Worm (Caenorhabditis elegans): Measurements from ENCODE around the gene srh-67.

srh-67 gene

DNA sequence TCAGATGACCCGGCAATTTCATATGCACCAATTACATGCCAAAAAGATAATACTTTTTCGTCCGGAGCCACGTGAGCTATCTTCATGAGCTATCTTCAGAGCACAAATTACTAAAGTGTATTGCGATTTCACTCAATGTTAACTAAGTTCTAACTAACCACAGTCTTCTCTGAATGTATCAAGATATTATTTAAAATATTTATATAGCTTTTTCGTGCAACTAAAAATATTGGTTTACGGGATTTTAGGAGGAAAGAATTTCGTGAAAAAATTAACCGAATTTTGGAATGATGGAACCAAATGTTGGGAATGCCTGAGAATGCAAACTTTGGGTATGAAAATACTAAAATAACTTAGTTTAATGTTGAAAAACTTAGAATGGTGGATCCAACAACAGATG is 38.8 kb downstream of the srh-67 start, which contains the start of gene F49C5.16:
TSS of gene F49C5.16 (plus strand) at position 301 of the 400 bp plus-strand sequence.
- TF ChIP-seq dmd-4 (tag; optimal IDR thresholded peaks at IDR 0.05) (no peak), C34F6.9 (tag; optimal IDR thresholded peaks at IDR 0.05) (no peak), fos-1 (tag; optimal IDR thresholded peaks at IDR 0.05) (no peak), sma-9 (GFP tag; optimal IDR thresholded peaks at IDR 0.05) (no peak), sma-9 (tag; optimal IDR thresholded peaks at IDR 0.05) (no peak), sem-4 (tag; optimal IDR thresholded peaks at IDR 0.05) (no peak), ama-1 (optimal IDR thresholded peaks at IDR 0.05) (no peak), elt-1 (tag; optimal IDR thresholded peaks at IDR 0.05) (no peak), R02D3.7 (tag; optimal IDR thresholded peaks at IDR 0.05) (no peak), nhr-10 (tag; optimal IDR thresholded peaks at IDR 0.05) (no peak), ztf-1 (GFP tag; conservative IDR thresholded peaks at IDR 0.05) (no peak), nhr-129 (tag; optimal IDR thresholded peaks at IDR 0.05) (no peak), blmp-1 (tag; optimal IDR thresholded peaks at IDR 0.05; ENCODE audit: insufficient read depth) (no peak), aly-2 (tag; optimal IDR thresholded peaks at IDR 0.05) (no peak), ceh-16 (tag; optimal IDR thresholded peaks at IDR 0.05) (no peak), nhr-12 (tag; optimal IDR thresholded peaks at IDR 0.05) (no peak), mab-5 (tag; optimal IDR thresholded peaks at IDR 0.05) (no peak), nhr-6 (tag; optimal IDR thresholded peaks at IDR 0.05) (no peak), elt-3 (tag; optimal IDR thresholded peaks at IDR 0.05) (no peak), F13H6.1 (tag; optimal IDR thresholded peaks at IDR 0.05) (no peak)

DNA sequence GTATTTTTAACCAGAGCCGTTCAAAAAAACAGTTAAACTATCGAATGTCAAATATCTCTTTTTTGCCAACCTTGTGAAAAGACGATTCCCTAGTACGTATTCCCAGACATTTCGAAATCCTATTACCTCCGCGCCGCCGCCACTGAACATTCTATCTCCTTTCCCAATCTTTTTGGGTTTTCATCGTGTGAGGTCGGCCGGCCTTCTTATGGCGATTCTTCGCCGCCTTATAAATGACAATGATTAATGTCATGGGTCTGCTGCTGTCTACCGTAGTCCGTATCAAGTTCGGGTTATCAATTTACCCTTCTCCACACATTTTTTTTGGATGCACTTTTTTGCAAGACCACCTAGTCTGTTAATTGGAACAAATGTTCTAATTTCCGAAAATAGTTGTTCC is 40.9 kb downstream of the srh-67 start:
- TF ChIP-seq nhr-23 (tag; optimal IDR thresholded peaks at IDR 0.05) = no peak
- TF ChIP-seq peb-1 (tag; optimal IDR thresholded peaks at IDR 0.05) = no peak
- TF ChIP-seq ztf-1 (GFP tag; conservative IDR thresholded peaks at IDR 0.05) = no peak
- no peak for TF ChIP-seq mab-5 (tag; optimal IDR thresholded peaks at IDR 0.05)
- no peak for TF ChIP-seq ceh-16 (tag; optimal IDR thresholded peaks at IDR 0.05)
- no peak for TF ChIP-seq sma-3 (GFP tag; optimal IDR thresholded peaks at IDR 0.05)
- TF ChIP-seq nhr-237 (tag; optimal IDR thresholded peaks at IDR 0.05) = no peak
- no peak for TF ChIP-seq lin-13 (GFP tag; optimal IDR thresholded peaks at IDR 0.05)
- no peak for TF ChIP-seq alr-1 (tag; optimal IDR thresholded peaks at IDR 0.05)
- TF ChIP-seq elt-3 (tag; optimal IDR thresholded peaks at IDR 0.05) = no peak
- TF ChIP-seq nhr-6 (tag; optimal IDR thresholded peaks at IDR 0.05) = no peak
- TF ChIP-seq lin-11 (tag; optimal IDR thresholded peaks at IDR 0.05) = no peak
- no peak for TF ChIP-seq elt-1 (tag; optimal IDR thresholded peaks at IDR 0.05)
- TF ChIP-seq zag-1 (tag; optimal IDR thresholded peaks at IDR 0.05) = no peak
- TF ChIP-seq Y55F3AM.14 (GFP tag; optimal IDR thresholded peaks at IDR 0.05) = no peak
- TF ChIP-seq unc-62 (GFP tag; optimal IDR thresholded peaks at IDR 0.05) = no peak

DNA sequence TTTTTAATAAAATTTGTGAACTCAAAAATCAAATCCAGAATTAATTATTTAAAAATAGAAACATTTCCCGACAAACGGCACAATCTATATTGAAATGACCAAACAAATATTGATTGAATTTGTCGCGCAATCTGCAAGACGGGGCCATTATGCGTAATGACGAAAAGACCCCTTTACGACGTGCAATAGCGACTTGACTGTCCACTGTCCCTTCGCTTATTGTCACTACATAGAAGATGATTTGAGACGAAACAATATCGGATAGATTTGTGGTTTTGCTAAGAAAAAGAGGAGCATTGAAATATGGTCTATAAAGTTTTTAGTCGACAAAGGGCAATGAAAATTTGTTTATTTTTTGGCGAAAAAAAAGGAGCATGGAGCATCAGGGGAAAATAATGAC is 42.2 kb downstream of the srh-67 start:
- TF ChIP-seq gmeb-1 (tag; optimal IDR thresholded peaks at IDR 0.05) (no peak), ceh-82 (tag; optimal IDR thresholded peaks at IDR 0.05) (no peak), ceh-16 (tag; optimal IDR thresholded peaks at IDR 0.05) (no peak), nhr-23 (tag; optimal IDR thresholded peaks at IDR 0.05) (no peak), lin-39 (tag; optimal IDR thresholded peaks at IDR 0.05) (no peak), sma-3 (GFP tag; optimal IDR thresholded peaks at IDR 0.05) (no peak), aly-2 (tag; optimal IDR thresholded peaks at IDR 0.05) (no peak), crh-2 (tag; optimal IDR thresholded peaks at IDR 0.05) (no peak), nhr-129 (tag; optimal IDR thresholded peaks at IDR 0.05) (no peak), nhr-6 (tag; optimal IDR thresholded peaks at IDR 0.05) (no peak), nhr-77 (tag; optimal IDR thresholded peaks at IDR 0.05) (no peak), ztf-11 (tag; optimal IDR thresholded peaks at IDR 0.05) (no peak), ama-1 (optimal IDR thresholded peaks at IDR 0.05) (no peak), sem-4 (tag; optimal IDR thresholded peaks at IDR 0.05) (no peak), alr-1 (tag; optimal IDR thresholded peaks at IDR 0.05) (no peak), mbf-1 (tag; optimal IDR thresholded peaks at IDR 0.05) (no peak), lin-11 (tag; optimal IDR thresholded peaks at IDR 0.05) (no peak)

DNA sequence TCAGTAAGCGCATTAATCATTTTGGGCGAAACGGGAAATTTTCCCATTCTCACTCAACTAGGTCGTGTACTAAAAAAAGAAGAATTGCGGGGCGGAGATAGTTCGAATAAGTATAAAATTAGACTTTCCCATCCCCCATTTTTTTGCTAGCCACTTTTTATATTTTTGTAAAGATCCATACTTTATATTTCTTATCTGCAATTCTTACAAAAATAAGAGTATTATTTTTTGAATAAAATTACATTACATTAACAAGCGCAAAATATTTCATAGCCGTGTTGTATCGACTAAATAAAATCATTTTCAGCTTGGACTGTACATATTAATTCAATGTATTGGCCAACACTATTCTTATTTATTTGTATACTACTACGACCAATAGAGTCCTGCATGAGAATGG is 46.8 kb downstream of the srh-67 start, which contains the start of gene F49C5.11:
TSS of gene F49C5.11 (plus strand) at position 301 of the 400 bp plus-strand sequence.
- no peak for TF ChIP-seq nhr-6 (tag; optimal IDR thresholded peaks at IDR 0.05)
- no peak for TF ChIP-seq nhr-21 (tag; optimal IDR thresholded peaks at IDR 0.05)
- TF ChIP-seq peb-1 (tag; optimal IDR thresholded peaks at IDR 0.05) = no peak
- TF ChIP-seq ztf-1 (GFP tag; conservative IDR thresholded peaks at IDR 0.05) = no peak
- TF ChIP-seq nhr-23 (tag; optimal IDR thresholded peaks at IDR 0.05) = no peak
- no peak for TF ChIP-seq nhr-10 (tag; optimal IDR thresholded peaks at IDR 0.05)
- no peak for TF ChIP-seq mdl-1 (tag; optimal IDR thresholded peaks at IDR 0.05)
- no peak for TF ChIP-seq R02D3.7 (tag; optimal IDR thresholded peaks at IDR 0.05)
- no peak for TF ChIP-seq sem-4 (tag; optimal IDR thresholded peaks at IDR 0.05)
- TF ChIP-seq mbf-1 (tag; optimal IDR thresholded peaks at IDR 0.05) = no peak
- no peak for TF ChIP-seq aly-2 (tag; optimal IDR thresholded peaks at IDR 0.05)
- TF ChIP-seq gmeb-1 (tag; optimal IDR thresholded peaks at IDR 0.05) = no peak
- no peak for TF ChIP-seq dmd-4 (tag; optimal IDR thresholded peaks at IDR 0.05)
- TF ChIP-seq lin-39 (tag; optimal IDR thresholded peaks at IDR 0.05) = no peak
- no peak for TF ChIP-seq F13H6.1 (tag; optimal IDR thresholded peaks at IDR 0.05)
- TF ChIP-seq nhr-77 (tag; optimal IDR thresholded peaks at IDR 0.05) = no peak
